Fruit fly (Drosophila melanogaster): ENCODE results near the gene Nuf2.

The Nuf2 gene

dm6 chr2L:7090922-7091321 is 25.3 kb upstream of the Nuf2 start (continued):
- peak; percentile 22; the same call in 1 of the 2 replicates for TF ChIP-seq CG6689 (GFP tag; IDR thresholded peaks at IDR 0.05)

DNA sequence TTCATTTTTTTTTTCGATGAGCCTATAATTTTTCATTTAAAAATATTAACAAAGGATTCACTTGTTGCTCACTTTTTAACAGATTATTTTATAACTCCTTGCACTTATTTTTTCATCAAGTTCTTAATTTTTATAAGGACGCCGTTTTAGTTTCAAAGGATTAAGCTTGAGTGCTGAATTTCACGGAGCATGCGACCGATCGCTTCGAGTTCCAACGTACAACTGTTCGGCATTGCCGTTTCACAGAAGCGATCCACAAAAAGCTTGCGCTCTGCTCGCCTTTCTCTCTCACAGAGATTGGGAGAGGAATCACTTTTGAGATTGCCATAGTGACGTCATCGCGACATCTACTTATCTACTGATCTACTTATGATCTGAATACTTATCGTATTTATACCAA is 18.8 kb upstream of the Nuf2 start, which contains the start of gene Pvf2:
TSS of gene Pvf2 (minus strand) at position 226 of the 400 bp plus-strand sequence.
- peak; percentile 18 for TF ChIP-seq CG11504 (tag; optimal IDR thresholded peaks at IDR 0.05)
- no peak for TF ChIP-seq CG8924 (tag; optimal IDR thresholded peaks at IDR 0.05)
- no peak for TF ChIP-seq ftz-f1 (GFP tag; optimal IDR thresholded peaks at IDR 0.05)
- peak; percentile 56 for TF ChIP-seq CG9215 (GFP tag; IDR thresholded peaks at IDR 0.05)
- no peak for TF ChIP-seq Hand (GFP tag; optimal IDR thresholded peaks at IDR 0.05)
- peak; percentile 27 for TF ChIP-seq nom (GFP tag; optimal IDR thresholded peaks at IDR 0.05)
- TF ChIP-seq Jarid2 (GFP tag; optimal IDR thresholded peaks at IDR 0.05) = peak; percentile 73
- peak; percentile 58 to 64 for TF ChIP-seq Trl (optimal IDR thresholded peaks at IDR 0.05)
- no peak for TF ChIP-seq Trl (GFP tag; optimal IDR thresholded peaks at IDR 0.05)
- TF ChIP-seq chinmo (GFP tag; IDR thresholded peaks at IDR 0.05; ENCODE audit: partially characterized antibody) = 0 out of 4 replicates have a peak, but pooled peaks have one; percentile 44

DNA sequence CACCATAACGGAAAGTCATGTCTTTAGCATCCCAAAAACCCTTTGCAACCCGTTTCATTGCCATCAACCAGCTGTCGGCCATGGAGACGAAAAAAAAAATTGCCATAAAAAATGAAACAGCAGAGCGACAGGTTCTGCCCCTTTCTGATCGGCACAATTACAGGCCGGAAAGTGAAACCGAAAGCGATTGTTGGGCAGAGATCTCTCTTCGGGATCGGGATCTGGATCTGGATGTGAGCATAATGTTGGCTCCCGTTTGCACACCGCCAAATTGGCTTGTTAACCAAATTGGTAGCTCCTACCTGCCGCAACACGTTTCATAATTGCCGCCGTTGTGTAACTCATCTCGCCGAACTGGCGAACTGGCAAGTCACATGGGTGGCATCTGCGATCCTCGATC is 16.6 kb upstream of the Nuf2 start:
- TF ChIP-seq CG11085 (GFP tag; IDR thresholded peaks at IDR 0.05) (0 out of 2 replicates have a peak, but pooled peaks have one; percentile 22), C15 (GFP tag; IDR thresholded peaks at IDR 0.05) (no peak)

DNA sequence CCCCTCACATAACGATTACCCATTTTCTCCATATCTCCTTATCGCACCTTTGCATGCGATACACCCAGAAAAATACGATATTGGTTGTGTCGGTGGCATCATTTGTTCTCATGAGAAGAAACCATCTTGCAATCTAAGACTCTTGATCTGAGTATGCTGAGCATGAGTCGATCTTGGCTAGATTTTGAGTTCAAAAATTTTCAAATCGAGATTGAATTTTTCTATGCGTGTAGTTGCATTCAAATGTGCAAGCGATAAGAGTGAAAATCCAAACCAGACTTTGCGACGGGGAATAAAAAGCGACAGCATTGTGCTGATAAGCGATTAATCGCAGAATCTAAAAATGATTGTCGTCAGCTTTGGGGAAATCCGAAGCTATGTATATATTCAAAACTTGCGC is 15.7 kb upstream of the Nuf2 start:
- TF ChIP-seq hth (optimal IDR thresholded peaks at IDR 0.05) (no peak), CG12219 (GFP tag; optimal IDR thresholded peaks at IDR 0.05) (no peak), Fer3 (tag; optimal IDR thresholded peaks at IDR 0.05) (no peak), CG7786 (GFP tag; optimal IDR thresholded peaks at IDR 0.05) (no peak), BtbVII (GFP tag; optimal IDR thresholded peaks at IDR 0.05) (no peak), HHEX (GFP tag; optimal IDR thresholded peaks at IDR 0.05) (no peak), Hr78 (GFP tag; optimal IDR thresholded peaks at IDR 0.05) (no peak), CG4424 (GFP tag; optimal IDR thresholded peaks at IDR 0.05) (no peak), Med (GFP tag) (no peak), CG12236 (GFP tag; optimal IDR thresholded peaks at IDR 0.05) (no peak), cad (GFP tag; optimal IDR thresholded peaks at IDR 0.05) (no peak), CG10565 (GFP tag; optimal IDR thresholded peaks at IDR 0.05) (no peak), CoRest (tag; optimal IDR thresholded peaks at IDR 0.05) (no peak), CG1233 (GFP tag; optimal IDR thresholded peaks at IDR 0.05) (no peak)

DNA sequence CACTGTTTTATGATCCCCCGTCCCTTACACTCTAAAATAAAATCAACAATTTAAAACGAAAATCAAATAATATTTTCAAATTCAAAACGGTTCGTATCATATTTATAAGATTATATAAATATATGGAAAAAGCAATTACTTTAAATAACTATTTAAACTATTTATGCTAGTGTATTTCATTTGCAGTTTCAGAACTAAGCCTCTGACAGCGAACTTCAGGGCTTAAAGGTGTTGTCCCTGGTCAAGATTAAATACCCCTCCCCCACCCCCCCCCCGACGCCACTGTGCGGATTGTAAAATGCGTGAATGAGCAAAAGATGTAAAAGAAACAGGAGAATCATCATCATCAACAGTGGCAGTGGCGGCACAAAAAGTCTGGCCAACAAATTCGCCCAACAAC is 11.2 kb upstream of the Nuf2 start:
- no peak for TF ChIP-seq chm (GFP tag; IDR thresholded peaks at IDR 0.05)
- no peak for TF ChIP-seq CG4854 (GFP tag; optimal IDR thresholded peaks at IDR 0.05)
- TF ChIP-seq CG12236 (GFP tag; optimal IDR thresholded peaks at IDR 0.05) = no peak
- no peak for TF ChIP-seq CG11247 (GFP tag; IDR thresholded peaks at IDR 0.05)
- no peak for TF ChIP-seq zen (tag; optimal IDR thresholded peaks at IDR 0.05)
- TF ChIP-seq CG11696 (GFP tag; IDR thresholded peaks at IDR 0.05) = no peak
- TF ChIP-seq dan (GFP tag; IDR thresholded peaks at IDR 0.05) = no peak
- TF ChIP-seq fu2 (GFP tag; optimal IDR thresholded peaks at IDR 0.05) = no peak
- no peak for TF ChIP-seq CG2129 (GFP tag; IDR thresholded peaks at IDR 0.05; ENCODE audit: partially characterized antibody)
- no peak for TF ChIP-seq cad (GFP tag; optimal IDR thresholded peaks at IDR 0.05)
- no peak for TF ChIP-seq ci (GFP tag; IDR thresholded peaks at IDR 0.05)
- TF ChIP-seq CG32532 (GFP tag; IDR thresholded peaks at IDR 0.05) = no peak
- no peak for TF ChIP-seq p53 (GFP tag; optimal IDR thresholded peaks at IDR 0.05)
- no peak for TF ChIP-seq CG3407 (GFP tag; optimal IDR thresholded peaks at IDR 0.05)
- TF ChIP-seq sim (GFP tag; IDR thresholded peaks at IDR 0.05) = no peak
- TF ChIP-seq shn (GFP tag; optimal IDR thresholded peaks at IDR 0.05) = no peak
- no peak for TF ChIP-seq Ada2b (GFP tag; IDR thresholded peaks at IDR 0.05)
- no peak for TF ChIP-seq CG13624 (GFP tag; optimal IDR thresholded peaks at IDR 0.05)
- no peak for TF ChIP-seq sob (GFP tag; IDR thresholded peaks at IDR 0.05)
- no peak for TF ChIP-seq CG14860 (GFP tag; IDR thresholded peaks at IDR 0.05; ENCODE audit: partially characterized antibody)

Measured in whole organism, embryonic.